Fruit fly (Drosophila melanogaster): ENCODE results near the gene CG46505.
"Not testable (repeated sequence)": the region's sequence is repeated elsewhere in the genome, so short reads cannot be mapped to it uniquely, and the experiment has no call there.

dm6 chrX:22196874-22197273 is 44.2 kb downstream of the CG46505 start, which contains the start of gene CG46514:
- not testable (repeated sequence) for TF ChIP-seq Dref (GFP tag; IDR thresholded peaks at IDR 0.05); sc (optimal IDR thresholded peaks at IDR 0.05); sc (GFP tag; optimal IDR thresholded peaks at IDR 0.05); gsb-n (tag; optimal IDR thresholded peaks at IDR 0.05); pfk (GFP tag; optimal IDR thresholded peaks at IDR 0.05); trh (GFP tag; optimal IDR thresholded peaks at IDR 0.05); Hsf (GFP tag; optimal IDR thresholded peaks at IDR 0.05); CG3847 (GFP tag; IDR thresholded peaks at IDR 0.05); abd-A (tag; optimal IDR thresholded peaks at IDR 0.05); pum (GFP tag; optimal IDR thresholded peaks at IDR 0.05)

Data from whole organism, embryonic.